ENCODE assay signal across 1 fruit fly cellular context in genomic region chrX:7013320-7014214, dm6.
TF ChIP-seq lines count a peak whose summit lies in the region.

Gene CG3032, minus strand, starts transcription at chrX:7013881.
Gene CG4593, plus strand, starts transcription at chrX:7013887.

TF ChIP-seq in whole organism, embryonic, 481 proteins besides CTCF, POLR2A, EP300 and RAD21 (continued from another document and continues in another):
- TF ChIP-seq dan (GFP tag; IDR thresholded peaks at IDR 0.05; lab: Robert Waterston, UW): peak; percentile 48; the same call in 1 of the 2 replicates
- peak; percentile 49 for TF ChIP-seq schlank (tag; optimal IDR thresholded peaks at IDR 0.05; lab: Kevin White, UChicago)
- TF ChIP-seq sob (GFP tag; IDR thresholded peaks at IDR 0.05; lab: Robert Waterston, UW): peak; percentile 91
- TF ChIP-seq CG10366 (GFP tag; IDR thresholded peaks at IDR 0.05; lab: Robert Waterston, UW): peak; percentile 92
- 0 out of 2 replicates have a peak, but pooled peaks have one; percentile 17 for TF ChIP-seq Scr (GFP tag; IDR thresholded peaks at IDR 0.05; lab: Robert Waterston, UW; ENCODE audit: partially characterized antibody)
- no peak for TF ChIP-seq CG5180 (GFP tag; optimal IDR thresholded peaks at IDR 0.05; lab: Kevin White, UChicago)
- peak; percentile 87 for TF ChIP-seq CG11456 (GFP tag; IDR thresholded peaks at IDR 0.05; lab: Robert Waterston, UW)
- TF ChIP-seq CG3995 (GFP tag; optimal IDR thresholded peaks at IDR 0.05; lab: Kevin White, UChicago): peak; percentile 54
- peak; percentile 48 for TF ChIP-seq shn (GFP tag; optimal IDR thresholded peaks at IDR 0.05; lab: Kevin White, UChicago)
- TF ChIP-seq CG34224 (GFP tag; IDR thresholded peaks at IDR 0.05; lab: Robert Waterston, UW; ENCODE audit: partially characterized antibody): no peak
- peak; percentile 57 for TF ChIP-seq maf-S (GFP tag; optimal IDR thresholded peaks at IDR 0.05; lab: Kevin White, UChicago)
- TF ChIP-seq dmrt99B (tag; optimal IDR thresholded peaks at IDR 0.05; lab: Kevin White, UChicago): peak; percentile 80
- peak; percentile 77; the same call in 1 of the 2 replicates for TF ChIP-seq Nf-YA (GFP tag; IDR thresholded peaks at IDR 0.05; lab: Robert Waterston, UW)
- peak; percentile 52 for TF ChIP-seq CG12744 (GFP tag; optimal IDR thresholded peaks at IDR 0.05; lab: Kevin White, UChicago)
- TF ChIP-seq CG1602 (GFP tag; optimal IDR thresholded peaks at IDR 0.05; lab: Kevin White, UChicago): peak; percentile 74
- TF ChIP-seq gcm2 (GFP tag; optimal IDR thresholded peaks at IDR 0.05; lab: Kevin White, UChicago): peak; percentile 54
- no peak for TF ChIP-seq hbn (GFP tag; IDR thresholded peaks at IDR 0.05; lab: Robert Waterston, UW; ENCODE audit: partially characterized antibody)
- peak; percentile 87 for TF ChIP-seq CG30403 (GFP tag; optimal IDR thresholded peaks at IDR 0.05; lab: Kevin White, UChicago)
- peak; percentile 1 for TF ChIP-seq trh (GFP tag; optimal IDR thresholded peaks at IDR 0.05; lab: Kevin White, UChicago)
- TF ChIP-seq Aef1 (GFP tag; IDR thresholded peaks at IDR 0.05; lab: Robert Waterston, UW): peak; percentile 92
- TF ChIP-seq HmgZ (tag; optimal IDR thresholded peaks at IDR 0.05; lab: Kevin White, UChicago): peak; percentile 78
- no peak for TF ChIP-seq Kr (GFP tag; optimal IDR thresholded peaks at IDR 0.05; lab: Kevin White, UChicago)
- no peak for TF ChIP-seq cad (GFP tag; optimal IDR thresholded peaks at IDR 0.05; lab: Kevin White, UChicago)
- peak; percentile 86 for TF ChIP-seq sisA (GFP tag; IDR thresholded peaks at IDR 0.05; lab: Robert Waterston, UW)
- TF ChIP-seq tna (GFP tag; IDR thresholded peaks at IDR 0.05; lab: Robert Waterston, UW; ENCODE audit: partially characterized antibody): no peak
- TF ChIP-seq CG9727 (GFP tag; optimal IDR thresholded peaks at IDR 0.05; lab: Kevin White, UChicago): peak; percentile 70
- TF ChIP-seq TFAM (GFP tag; optimal IDR thresholded peaks at IDR 0.05; lab: Kevin White, UChicago): no peak
- TF ChIP-seq cas (GFP tag; IDR thresholded peaks at IDR 0.05; lab: Robert Waterston, UW): peak; percentile 70
- TF ChIP-seq CG3726 (GFP tag; IDR thresholded peaks at IDR 0.05; lab: Robert Waterston, UW): peak; percentile 65; the same call in 2 of the 3 replicates
- TF ChIP-seq chn (GFP tag; optimal IDR thresholded peaks at IDR 0.05; lab: Kevin White, UChicago): peak; percentile 72
- peak; percentile 70 for TF ChIP-seq CG43689 (GFP tag; IDR thresholded peaks at IDR 0.05; lab: Robert Waterston, UW)
- peak; percentile 47 for TF ChIP-seq CG7928 (GFP tag; optimal IDR thresholded peaks at IDR 0.05; lab: Kevin White, UChicago)
- TF ChIP-seq HmgD (GFP tag; optimal IDR thresholded peaks at IDR 0.05; lab: Kevin White, UChicago): peak; percentile 25
- peak; percentile 68 for TF ChIP-seq pum (GFP tag; optimal IDR thresholded peaks at IDR 0.05; lab: Kevin White, UChicago)
- peak; percentile 67 for TF ChIP-seq NC2β (GFP tag; optimal IDR thresholded peaks at IDR 0.05; lab: Kevin White, UChicago)
- no peak for TF ChIP-seq Trl (optimal IDR thresholded peaks at IDR 0.05; lab: Kevin White, UChicago)
- TF ChIP-seq Trl (GFP tag; optimal IDR thresholded peaks at IDR 0.05; lab: Kevin White, UChicago): peak; percentile 80
- TF ChIP-seq Asciz (GFP tag; optimal IDR thresholded peaks at IDR 0.05; lab: Kevin White, UChicago): peak; percentile 37
- TF ChIP-seq CG13424 (tag; optimal IDR thresholded peaks at IDR 0.05; lab: Kevin White, UChicago): peak; percentile 77
- TF ChIP-seq CG42726 (GFP tag; IDR thresholded peaks at IDR 0.05; lab: Robert Waterston, UW; ENCODE audit: partially characterized antibody): no peak
- peak; percentile 83 for TF ChIP-seq fd3F (GFP tag; optimal IDR thresholded peaks at IDR 0.05; lab: Kevin White, UChicago)
- TF ChIP-seq kah (GFP tag; optimal IDR thresholded peaks at IDR 0.05; lab: Kevin White, UChicago): no peak
- TF ChIP-seq CG8281 (tag; optimal IDR thresholded peaks at IDR 0.05; lab: Kevin White, UChicago): peak; percentile 15
- TF ChIP-seq wdn (GFP tag; IDR thresholded peaks at IDR 0.05; lab: Robert Waterston, UW): peak; percentile 58; the same call in 1 of the 2 replicates
- TF ChIP-seq hkb (optimal IDR thresholded peaks at IDR 0.05; lab: Kevin White, UChicago): no peak
- peak; percentile 83 for TF ChIP-seq hkb (GFP tag; IDR thresholded peaks at IDR 0.05; lab: Robert Waterston, UW)
- no peak for TF ChIP-seq crol (GFP tag; IDR thresholded peaks at IDR 0.05; lab: Robert Waterston, UW)
- peak; percentile 77 for TF ChIP-seq bcd (GFP tag; optimal IDR thresholded peaks at IDR 0.05; lab: Kevin White, UChicago)
- TF ChIP-seq repo (GFP tag; optimal IDR thresholded peaks at IDR 0.05; lab: Kevin White, UChicago): no peak
- TF ChIP-seq HLH54F (GFP tag; optimal IDR thresholded peaks at IDR 0.05; lab: Kevin White, UChicago): peak; percentile 77
- peak; percentile 66 for TF ChIP-seq CG1647 (GFP tag; optimal IDR thresholded peaks at IDR 0.05; lab: Kevin White, UChicago)
- peak; percentile 65 for TF ChIP-seq CG13775 (GFP tag; optimal IDR thresholded peaks at IDR 0.05; lab: Kevin White, UChicago)
- peak; percentile 75 for TF ChIP-seq CG11504 (tag; optimal IDR thresholded peaks at IDR 0.05; lab: Kevin White, UChicago)
- TF ChIP-seq Dp (GFP tag; optimal IDR thresholded peaks at IDR 0.05; lab: Kevin White, UChicago): peak; percentile 28
- TF ChIP-seq sna (GFP tag; IDR thresholded peaks at IDR 0.05; lab: Robert Waterston, UW; ENCODE audit: partially characterized antibody): no peak
- TF ChIP-seq ro (GFP tag; IDR thresholded peaks at IDR 0.05; lab: Robert Waterston, UW): peak; percentile 53; the same call in 1 of the 2 replicates
- TF ChIP-seq pros (GFP tag; optimal IDR thresholded peaks at IDR 0.05; lab: Kevin White, UChicago): no peak
- peak; percentile 27 for TF ChIP-seq CG33557 (GFP tag; optimal IDR thresholded peaks at IDR 0.05; lab: Kevin White, UChicago)
- TF ChIP-seq CG9609 (GFP tag; optimal IDR thresholded peaks at IDR 0.05; lab: Kevin White, UChicago): peak; percentile 74
- TF ChIP-seq CG9932 (GFP tag; IDR thresholded peaks at IDR 0.05; lab: Robert Waterston, UW): peak; percentile 93
- peak; percentile 13 for TF ChIP-seq CG6683 (GFP tag; optimal IDR thresholded peaks at IDR 0.05; lab: Kevin White, UChicago)
- TF ChIP-seq Dbx (GFP tag; IDR thresholded peaks at IDR 0.05; lab: Robert Waterston, UW): peak; percentile 85
- TF ChIP-seq cwo (GFP tag; optimal IDR thresholded peaks at IDR 0.05; lab: Kevin White, UChicago): peak; percentile 56
- TF ChIP-seq scrt (GFP tag; optimal IDR thresholded peaks at IDR 0.05; lab: Kevin White, UChicago): peak; percentile 68
- peak; percentile 19; the same call in 1 of the 2 replicates for TF ChIP-seq onecut (GFP tag; IDR thresholded peaks at IDR 0.05; lab: Robert Waterston, UW)
- no peak for TF ChIP-seq h (optimal IDR thresholded peaks at IDR 0.05; lab: Kevin White, UChicago)
- no peak for TF ChIP-seq eve (GFP tag; optimal IDR thresholded peaks at IDR 0.05; lab: Kevin White, UChicago)
- peak; percentile 57 for TF ChIP-seq CG4820 (GFP tag; optimal IDR thresholded peaks at IDR 0.05; lab: Kevin White, UChicago)
- peak; percentile 61 for TF ChIP-seq croc (GFP tag; conservative IDR thresholded peaks at IDR 0.05; lab: Robert Waterston, UW)
- peak; percentile 53 for TF ChIP-seq CG9437 (GFP tag; optimal IDR thresholded peaks at IDR 0.05; lab: Kevin White, UChicago)
- TF ChIP-seq Hr78 (GFP tag; optimal IDR thresholded peaks at IDR 0.05; lab: Kevin White, UChicago): no peak
- peak; percentile 25 for TF ChIP-seq Usf (GFP tag; optimal IDR thresholded peaks at IDR 0.05; lab: Kevin White, UChicago)
- no peak for TF ChIP-seq CG3407 (GFP tag; optimal IDR thresholded peaks at IDR 0.05; lab: Kevin White, UChicago)
- TF ChIP-seq CoRest (tag; optimal IDR thresholded peaks at IDR 0.05; lab: Kevin White, UChicago): peak; percentile 81
- TF ChIP-seq Neu2 (GFP tag; optimal IDR thresholded peaks at IDR 0.05; lab: Kevin White, UChicago; ENCODE audit: borderline replicate concordance): no peak
- TF ChIP-seq row (GFP tag; IDR thresholded peaks at IDR 0.05; lab: Robert Waterston, UW): peak; percentile 97
- peak; percentile 82 for TF ChIP-seq Meics (GFP tag; optimal IDR thresholded peaks at IDR 0.05; lab: Kevin White, UChicago)
- peak; percentile 64 for TF ChIP-seq crc (GFP tag; optimal IDR thresholded peaks at IDR 0.05; lab: Kevin White, UChicago)
- peak; percentile 61 for TF ChIP-seq CG30431 (GFP tag; optimal IDR thresholded peaks at IDR 0.05; lab: Kevin White, UChicago)
- TF ChIP-seq CG1024 (GFP tag; IDR thresholded peaks at IDR 0.05; lab: Robert Waterston, UW): peak; percentile 64
- TF ChIP-seq BEAF-32 (GFP tag; optimal IDR thresholded peaks at IDR 0.05; lab: Kevin White, UChicago): peak; percentile 57
- TF ChIP-seq lab (GFP tag; optimal IDR thresholded peaks at IDR 0.05; lab: Kevin White, UChicago): peak; percentile 89
- peak; percentile 79; the same call in 1 of the 3 replicates for TF ChIP-seq CG7357 (GFP tag; IDR thresholded peaks at IDR 0.05; lab: Robert Waterston, UW)
- TF ChIP-seq CG16863 (GFP tag; optimal IDR thresholded peaks at IDR 0.05; lab: Kevin White, UChicago): peak; percentile 60
- TF ChIP-seq trem (tag; optimal IDR thresholded peaks at IDR 0.05; lab: Kevin White, UChicago): peak; percentile 68
- peak; percentile 48 to 71 for TF ChIP-seq chif (GFP tag; optimal IDR thresholded peaks at IDR 0.05; lab: Kevin White, UChicago)
- TF ChIP-seq ttk (GFP tag; IDR thresholded peaks at IDR 0.05; lab: Robert Waterston, UW): peak; percentile 80
- peak; percentile 77 for TF ChIP-seq CG16779 (GFP tag; IDR thresholded peaks at IDR 0.05; lab: Robert Waterston, UW)
- peak; percentile 58 for TF ChIP-seq D19A (tag; optimal IDR thresholded peaks at IDR 0.05; lab: Kevin White, UChicago)
- TF ChIP-seq zf30C (GFP tag; optimal IDR thresholded peaks at IDR 0.05; lab: Kevin White, UChicago): no peak
- no peak for TF ChIP-seq Opbp (GFP tag; IDR thresholded peaks at IDR 0.05; lab: Robert Waterston, UW; ENCODE audit: partially characterized antibody)
- peak; percentile 89 for TF ChIP-seq mam (GFP tag; optimal IDR thresholded peaks at IDR 0.05; lab: Kevin White, UChicago)
- no peak for TF ChIP-seq CG9876 (GFP tag; optimal IDR thresholded peaks at IDR 0.05; lab: Kevin White, UChicago)
- TF ChIP-seq CG15269 (tag; optimal IDR thresholded peaks at IDR 0.05; lab: Kevin White, UChicago): peak; percentile 81
- TF ChIP-seq Rfx (GFP tag; IDR thresholded peaks at IDR 0.05; lab: Robert Waterston, UW): peak; percentile 92
- peak; percentile 61 for TF ChIP-seq CG4854 (GFP tag; optimal IDR thresholded peaks at IDR 0.05; lab: Kevin White, UChicago)
- TF ChIP-seq CG10959 (GFP tag; IDR thresholded peaks at IDR 0.05; lab: Robert Waterston, UW): peak; percentile 37; the same call in 1 of the 2 replicates
- peak; percentile 88 for TF ChIP-seq nmo (GFP tag; optimal IDR thresholded peaks at IDR 0.05; lab: Kevin White, UChicago)
- TF ChIP-seq Myb (GFP tag; optimal IDR thresholded peaks at IDR 0.05; lab: Kevin White, UChicago): peak; percentile 45
- no peak for TF ChIP-seq vnd (GFP tag; IDR thresholded peaks at IDR 0.05; lab: Robert Waterston, UW; ENCODE audit: partially characterized antibody)
- TF ChIP-seq salm (tag; optimal IDR thresholded peaks at IDR 0.05; lab: Kevin White, UChicago): peak; percentile 69
- peak; percentile 89 for TF ChIP-seq lilli (GFP tag; optimal IDR thresholded peaks at IDR 0.05; lab: Kevin White, UChicago)
- peak; percentile 41 for TF ChIP-seq stwl (tag; optimal IDR thresholded peaks at IDR 0.05; lab: Kevin White, UChicago)
- peak; percentile 86 for TF ChIP-seq CG18599 (GFP tag; optimal IDR thresholded peaks at IDR 0.05; lab: Kevin White, UChicago)
- TF ChIP-seq ems (GFP tag; optimal IDR thresholded peaks at IDR 0.05; lab: Kevin White, UChicago): peak; percentile 69
- TF ChIP-seq CG14050 (GFP tag; IDR thresholded peaks at IDR 0.05; lab: Robert Waterston, UW): peak; percentile 83
- peak; percentile 68 for TF ChIP-seq lbe (GFP tag; optimal IDR thresholded peaks at IDR 0.05; lab: Kevin White, UChicago)
- peak; percentile 85 for TF ChIP-seq Rx (GFP tag; IDR thresholded peaks at IDR 0.05; lab: Robert Waterston, UW)
- TF ChIP-seq dimm (GFP tag; IDR thresholded peaks at IDR 0.05; lab: Robert Waterston, UW): peak; percentile 68
- TF ChIP-seq Ssrp (tag; optimal IDR thresholded peaks at IDR 0.05; lab: Kevin White, UChicago): peak; percentile 68
- peak; percentile 47 for TF ChIP-seq slp2 (GFP tag; optimal IDR thresholded peaks at IDR 0.05; lab: Kevin White, UChicago)
- peak; percentile 63 for TF ChIP-seq sens-2 (GFP tag; IDR thresholded peaks at IDR 0.05; lab: Robert Waterston, UW)
- TF ChIP-seq CG12942 (GFP tag; optimal IDR thresholded peaks at IDR 0.05; lab: Kevin White, UChicago): peak; percentile 70
- TF ChIP-seq Vsx1 (GFP tag; optimal IDR thresholded peaks at IDR 0.05; lab: Kevin White, UChicago): peak; percentile 19
- TF ChIP-seq Jarid2 (GFP tag; optimal IDR thresholded peaks at IDR 0.05; lab: Kevin White, UChicago): no peak
- TF ChIP-seq amos (GFP tag; IDR thresholded peaks at IDR 0.05; lab: Robert Waterston, UW; ENCODE audit: partially characterized antibody): no peak
- peak; percentile 66; the same call in 1 of the 2 replicates for TF ChIP-seq chm (GFP tag; IDR thresholded peaks at IDR 0.05; lab: Robert Waterston, UW)
- peak; percentile 29 for TF ChIP-seq CG31365 (tag; optimal IDR thresholded peaks at IDR 0.05; lab: Kevin White, UChicago)
- TF ChIP-seq unpg (GFP tag; optimal IDR thresholded peaks at IDR 0.05; lab: Kevin White, UChicago): peak; percentile 86
- peak; percentile 64 for TF ChIP-seq bowl (GFP tag; IDR thresholded peaks at IDR 0.05; lab: Robert Waterston, UW)
- TF ChIP-seq CG18619 (GFP tag; optimal IDR thresholded peaks at IDR 0.05; lab: Kevin White, UChicago): peak; percentile 71
- TF ChIP-seq inv (GFP tag; IDR thresholded peaks at IDR 0.05; lab: Robert Waterston, UW; ENCODE audit: partially characterized antibody): no peak
- peak; percentile 66 for TF ChIP-seq ap (GFP tag; IDR thresholded peaks at IDR 0.05; lab: Robert Waterston, UW)
- peak; percentile 70 for TF ChIP-seq HHEX (GFP tag; optimal IDR thresholded peaks at IDR 0.05; lab: Kevin White, UChicago)
- no peak for TF ChIP-seq CG4360 (GFP tag; IDR thresholded peaks at IDR 0.05; lab: Robert Waterston, UW)
- peak; percentile 40 for TF ChIP-seq Bdp1 (GFP tag; optimal IDR thresholded peaks at IDR 0.05; lab: Kevin White, UChicago)
- TF ChIP-seq CG8290 (GFP tag; optimal IDR thresholded peaks at IDR 0.05; lab: Kevin White, UChicago): peak; percentile 41
- TF ChIP-seq CG8290 (tag; optimal IDR thresholded peaks at IDR 0.05; lab: Kevin White, UChicago): peak in 1 of 2 experiments; percentile 82
- TF ChIP-seq ci (GFP tag; IDR thresholded peaks at IDR 0.05; lab: Robert Waterston, UW): peak; percentile 89
- peak; percentile 88 for TF ChIP-seq CG32772 (GFP tag; IDR thresholded peaks at IDR 0.05; lab: Robert Waterston, UW)
